Worm (Caenorhabditis elegans) whole organism, early embryonic: Measurements from ENCODE around the gene ZK688.5.

ENCODE experiments used
- B0310.2 ChIP-seq: sonication (generic microtip); optimal IDR thresholded peaks from 2 replicates; lab custom pipeline; 2016; ENCODE audit warnings: mild to moderate bottlenecking, missing genetic modification characterization, missing compliant biosample characterization
- F13C5.2 ChIP-seq: sonication (generic microtip); optimal IDR thresholded peaks from 2 replicates; lab custom pipeline; 2017; ENCODE audit warnings: mild to moderate bottlenecking, missing genetic modification characterization, inconsistent platforms, missing compliant biosample characterization
- aly-1 ChIP-seq: sonication (generic microtip); optimal IDR thresholded peaks from 2 replicates; lab custom pipeline; 2016; ENCODE audit warnings: missing genetic modification characterization, missing compliant biosample characterization
- ama-1 ChIP-seq: fragments of 150-350 bp; optimal IDR thresholded peaks from 2 replicates; lab custom pipeline; 2014
- ceh-13 ChIP-seq: fragments of 200-800 bp; sonication (Bioruptor generic); optimal IDR thresholded peaks from 2 replicates; lab custom pipeline; 2018; ENCODE audit warnings: mild to moderate bottlenecking, missing genetic modification characterization, missing compliant biosample characterization
- ceh-36 ChIP-seq: sonication (generic microtip); optimal IDR thresholded peaks from 2 replicates; lab custom pipeline; 2016; ENCODE audit warnings: missing genetic modification characterization, inconsistent platforms, missing compliant biosample characterization
- ets-7 ChIP-seq: sonication (generic microtip); optimal IDR thresholded peaks from 2 replicates; lab custom pipeline; 2016; ENCODE audit warnings: missing genotype, missing genetic modification characterization, missing compliant biosample characterization
- flt-1 ChIP-seq: fragments of 200-800 bp; sonication (Bioruptor generic); IDR thresholded peaks from 2 replicates; pipeline ENCODE4 v1.3.6; 2022; ENCODE audit warnings: missing genetic modification characterization, missing compliant biosample characterization
- hmbx-1 ChIP-seq: sonication (generic microtip); optimal IDR thresholded peaks from 2 replicates; lab custom pipeline; 2016; ENCODE audit warnings: mild to moderate bottlenecking, missing genetic modification characterization, missing compliant biosample characterization
- hmg-4 ChIP-seq: fragments of 200-800 bp; sonication (Bioruptor generic); optimal IDR thresholded peaks from 2 replicates; lab custom pipeline; 2018; ENCODE audit warnings: mild to moderate bottlenecking, missing genetic modification characterization, missing compliant biosample characterization
- hnd-1 ChIP-seq: sonication (generic microtip); optimal IDR thresholded peaks from 2 replicates; lab custom pipeline; 2016; ENCODE audit warnings: missing genetic modification characterization, missing compliant biosample characterization
- pes-1 ChIP-seq: fragments of 200-800 bp; sonication (Bioruptor generic); IDR thresholded peaks from 2 replicates; pipeline ENCODE4 v1.3.6; 2022; ENCODE audit warnings: missing genetic modification reagents, missing genetic modification characterization, missing compliant biosample characterization
- scrt-1 ChIP-seq: fragments of 200-800 bp; sonication (Bioruptor generic); IDR thresholded peaks from 2 replicates; pipeline ENCODE4 v1.3.6; 2022; ENCODE audit warnings: missing genetic modification characterization, missing compliant biosample characterization
- sea-1 ChIP-seq: fragments of 200-800 bp; sonication (Bioruptor generic); conservative IDR thresholded peaks from 2 replicates; pipeline ENCODE4 v1.3.6; 2022; ENCODE audit warnings: missing genetic modification characterization, missing compliant biosample characterization
- tbx-11 ChIP-seq: fragments of 200-800 bp; sonication (Bioruptor generic); IDR thresholded peaks from 2 replicates; pipeline ENCODE4 v1.3.6; 2022; ENCODE audit warnings: missing genetic modification characterization, missing compliant biosample characterization
- tbx-37 ChIP-seq: fragments of 200-800 bp; sonication (Bioruptor generic); conservative IDR thresholded peaks from 2 replicates; pipeline ENCODE4 v1.3.6; 2022; ENCODE audit warnings: missing genetic modification reagents, missing genetic modification characterization, missing compliant biosample characterization
- tra-4 ChIP-seq: sonication (generic microtip); optimal IDR thresholded peaks from 2 replicates; lab custom pipeline; 2017; ENCODE audit warnings: missing genetic modification characterization, missing compliant biosample characterization

The ZK688.5 gene

DNA sequence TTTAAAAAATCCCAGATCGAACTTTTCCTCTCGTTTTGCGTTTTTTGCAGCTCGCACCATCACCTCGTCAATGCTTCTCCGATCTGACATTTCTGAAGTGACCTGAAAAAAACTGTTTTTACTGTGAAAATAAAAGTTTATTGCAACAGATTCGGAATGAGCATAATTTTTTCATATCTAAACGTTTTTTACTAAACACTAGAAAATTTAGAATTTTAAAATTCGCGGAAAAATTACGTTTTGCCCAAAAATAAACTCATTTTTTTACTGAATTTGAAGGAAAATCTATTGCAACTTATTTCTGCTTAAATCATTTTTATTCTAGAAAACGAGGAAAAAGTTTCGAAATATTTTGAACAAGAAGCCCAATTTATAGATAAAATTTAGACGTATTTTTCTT lies 8.5 kb downstream of the ZK688.5 start, which contains the start of gene ZK688.9:
TSS of gene ZK688.9 (minus strand) at position 101 of the 400 bp plus-strand sequence.
- no peak for TF ChIP-seq B0310.2 (tag; lab: Kevin White, UChicago)
- no peak for TF ChIP-seq hmg-4 (GFP tag; lab: Kevin White, UChicago)
- TF ChIP-seq pes-1 (GFP tag; lab: Robert Waterston, UW): no peak
- TF ChIP-seq ceh-13 (GFP tag; lab: Kevin White, UChicago): no peak
- TF ChIP-seq sea-1 (GFP tag; lab: Robert Waterston, UW): no peak
- TF ChIP-seq flt-1 (GFP tag; lab: Robert Waterston, UW): no peak
- no peak for TF ChIP-seq ama-1
- TF ChIP-seq ceh-36 (tag; lab: Kevin White, UChicago): no peak
- TF ChIP-seq hmbx-1 (tag; lab: Kevin White, UChicago): no peak
- TF ChIP-seq hnd-1 (tag; lab: Kevin White, UChicago): no peak
- no peak for TF ChIP-seq tbx-11 (GFP tag; lab: Robert Waterston, UW)
- TF ChIP-seq tbx-37 (GFP tag; lab: Robert Waterston, UW): no peak
- no peak for TF ChIP-seq F13C5.2
- TF ChIP-seq ets-7 (tag; lab: Kevin White, UChicago): no peak

DNA sequence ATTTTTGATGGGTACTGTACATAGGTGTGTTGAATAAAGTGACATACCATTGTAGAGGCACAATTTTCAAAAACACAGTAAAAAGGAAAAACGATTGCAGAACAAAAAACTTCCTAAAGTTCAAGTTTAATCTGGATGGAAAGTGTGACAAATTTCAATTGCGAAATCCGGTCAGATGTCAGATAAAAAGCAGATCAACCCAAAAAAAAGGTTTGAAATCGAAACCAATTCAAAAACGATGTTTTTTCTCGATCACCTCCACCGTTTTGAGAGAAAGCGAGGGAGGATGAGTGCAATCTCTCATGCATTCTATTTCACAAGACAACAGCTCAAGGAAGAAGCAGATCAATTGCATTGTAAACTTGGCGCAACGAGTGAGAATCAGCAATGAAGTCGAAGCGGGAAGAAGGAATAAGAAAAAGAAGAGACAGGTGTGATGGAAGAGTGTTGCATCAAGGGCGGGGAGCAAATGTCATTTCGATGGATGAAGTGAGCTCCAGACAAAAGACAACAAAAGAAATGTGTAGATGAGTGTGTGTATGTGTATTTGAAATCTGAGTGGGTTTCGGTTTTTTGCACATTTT lies 11.2 kb downstream of the ZK688.5 start:
- TF ChIP-seq hmbx-1 (tag; lab: Kevin White, UChicago): no peak
- no peak for TF ChIP-seq ets-7 (tag; lab: Kevin White, UChicago)

DNA sequence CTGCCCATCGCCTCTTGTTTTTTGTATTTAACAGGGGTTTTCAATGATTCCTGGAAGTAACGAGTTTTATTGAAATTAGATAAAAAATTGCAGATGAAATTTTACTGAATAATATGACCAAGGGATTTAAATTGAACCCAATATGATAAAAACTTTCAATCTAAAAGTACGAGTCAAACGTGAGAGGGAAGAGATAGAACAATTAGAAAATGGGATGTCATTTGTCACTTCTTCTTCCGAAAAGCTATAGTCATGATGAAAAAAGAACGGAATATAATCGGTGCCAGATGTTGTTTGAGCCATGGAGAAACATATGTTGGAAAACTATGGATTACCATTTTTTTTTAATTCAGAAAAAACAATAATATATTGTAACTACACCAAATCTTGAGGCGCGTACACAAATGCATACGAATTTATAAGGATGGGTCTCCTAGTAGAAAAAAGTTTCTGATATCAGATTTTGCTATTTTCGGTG lies 12.5 kb downstream of the ZK688.5 start, which contains the start of gene sup-18:
TSS of gene sup-18 (minus strand) at position 51 of the 478 bp plus-strand sequence.
- no peak for TF ChIP-seq scrt-1 (GFP tag; lab: Robert Waterston, UW)
- TF ChIP-seq ama-1: no peak
- no peak for TF ChIP-seq B0310.2 (tag; lab: Kevin White, UChicago)
- TF ChIP-seq ceh-13 (GFP tag; lab: Kevin White, UChicago): no peak
- no peak for TF ChIP-seq pes-1 (GFP tag; lab: Robert Waterston, UW)
- TF ChIP-seq tbx-37 (GFP tag; lab: Robert Waterston, UW): no peak
- TF ChIP-seq ceh-36 (tag; lab: Kevin White, UChicago): no peak
- no peak for TF ChIP-seq hmg-4 (GFP tag; lab: Kevin White, UChicago)
- TF ChIP-seq F13C5.2: no peak
- no peak for TF ChIP-seq aly-1 (tag; lab: Kevin White, UChicago)
- no peak for TF ChIP-seq hnd-1 (tag; lab: Kevin White, UChicago)
- no peak for TF ChIP-seq flt-1 (GFP tag; lab: Robert Waterston, UW)
- TF ChIP-seq tbx-11 (GFP tag; lab: Robert Waterston, UW): no peak
- TF ChIP-seq ets-7 (tag; lab: Kevin White, UChicago): no peak
- no peak for TF ChIP-seq sea-1 (GFP tag; lab: Robert Waterston, UW)
- TF ChIP-seq hmbx-1 (tag; lab: Kevin White, UChicago): no peak

DNA sequence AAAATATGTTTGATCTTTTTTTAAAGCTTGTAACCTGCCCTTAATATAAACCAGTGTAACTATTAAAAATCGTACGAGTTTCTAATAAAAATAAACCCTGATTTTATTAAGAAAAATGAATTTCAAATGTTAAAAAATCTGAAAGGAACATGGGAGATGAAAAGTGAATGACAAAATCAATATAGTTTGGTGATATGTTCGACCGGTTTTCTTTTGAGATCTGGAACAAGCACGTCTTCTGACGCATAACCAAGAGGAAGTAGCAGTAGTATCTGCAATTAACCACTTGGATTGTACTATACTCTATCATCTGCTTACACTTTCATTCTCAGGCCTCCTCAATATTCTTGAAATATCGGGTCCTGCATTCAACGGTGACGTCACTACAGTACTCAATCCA lies 14.3 kb downstream of the ZK688.5 start:
- TF ChIP-seq hmg-4 (GFP tag; lab: Kevin White, UChicago) (no peak), tbx-11 (GFP tag; lab: Robert Waterston, UW) (no peak), sea-1 (GFP tag; lab: Robert Waterston, UW) (no peak), tra-4 (tag; lab: Kevin White, UChicago) (no peak), hnd-1 (tag; lab: Kevin White, UChicago) (no peak), B0310.2 (tag; lab: Kevin White, UChicago) (no peak), ama-1 (no peak), ceh-36 (tag; lab: Kevin White, UChicago) (no peak), pes-1 (GFP tag; lab: Robert Waterston, UW) (no peak), flt-1 (GFP tag; lab: Robert Waterston, UW) (no peak), aly-1 (tag; lab: Kevin White, UChicago) (no peak), F13C5.2 (no peak), ets-7 (tag; lab: Kevin White, UChicago) (no peak), tbx-37 (GFP tag; lab: Robert Waterston, UW) (no peak), scrt-1 (GFP tag; lab: Robert Waterston, UW) (no peak), hmbx-1 (tag; lab: Kevin White, UChicago) (no peak), ceh-13 (GFP tag; lab: Kevin White, UChicago) (no peak)

DNA sequence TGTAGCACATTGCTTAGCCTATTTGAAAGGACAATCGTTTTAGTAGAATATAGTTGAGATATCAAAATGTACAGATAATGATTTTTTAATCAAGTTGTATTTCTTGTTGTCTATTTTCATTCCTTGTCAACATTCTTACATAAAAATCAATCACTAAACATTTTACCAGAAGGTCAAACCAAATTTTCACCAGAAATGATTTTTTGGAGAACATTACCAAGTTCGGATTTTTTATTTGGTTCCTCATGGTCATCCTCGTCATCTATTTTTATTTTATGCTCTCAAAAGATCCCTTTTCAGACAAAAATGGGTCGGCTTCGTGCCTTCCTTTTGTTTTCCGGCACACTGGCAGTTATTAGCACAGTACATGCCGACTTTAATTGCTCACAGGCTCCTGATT lies 17.9 kb downstream of the ZK688.5 start, which contains the start of gene tyr-1:
TSS of gene tyr-1 (plus strand) at position 301 of the 400 bp plus-strand sequence.
- TF ChIP-seq pes-1 (GFP tag; lab: Robert Waterston, UW) (no peak), tbx-11 (GFP tag; lab: Robert Waterston, UW) (no peak), hmg-4 (GFP tag; lab: Kevin White, UChicago) (no peak), ets-7 (tag; lab: Kevin White, UChicago) (no peak), B0310.2 (tag; lab: Kevin White, UChicago) (no peak), hnd-1 (tag; lab: Kevin White, UChicago) (no peak), hmbx-1 (tag; lab: Kevin White, UChicago) (no peak), tbx-37 (GFP tag; lab: Robert Waterston, UW) (no peak), ama-1 (no peak), scrt-1 (GFP tag; lab: Robert Waterston, UW) (no peak), tra-4 (tag; lab: Kevin White, UChicago) (no peak), sea-1 (GFP tag; lab: Robert Waterston, UW) (no peak), flt-1 (GFP tag; lab: Robert Waterston, UW) (no peak), F13C5.2 (no peak)

DNA sequence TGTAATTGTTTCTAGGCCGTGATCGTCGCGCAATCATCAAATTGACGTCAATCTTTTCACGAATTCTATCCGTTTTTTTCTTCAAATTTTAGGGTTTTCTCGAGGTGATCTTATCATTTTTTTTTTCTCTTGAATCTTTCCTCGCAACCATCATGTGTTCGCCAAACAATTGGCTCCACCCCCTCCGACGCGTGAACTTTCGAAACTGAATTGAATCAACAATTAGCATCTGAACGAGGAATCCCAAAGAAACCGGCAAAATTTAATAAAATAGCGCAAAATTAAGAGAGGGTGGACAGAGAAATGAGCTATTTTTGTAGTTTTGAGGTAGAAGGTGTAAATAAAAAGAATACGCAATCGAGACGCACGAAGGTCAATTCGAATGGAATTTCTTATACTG lies 18.6 kb downstream of the ZK688.5 start:
- TF ChIP-seq ceh-13 (GFP tag; lab: Kevin White, UChicago) (no peak), sea-1 (GFP tag; lab: Robert Waterston, UW) (no peak), tbx-11 (GFP tag; lab: Robert Waterston, UW) (no peak), B0310.2 (tag; lab: Kevin White, UChicago) (no peak), ama-1 (no peak), tra-4 (tag; lab: Kevin White, UChicago) (no peak)
